Worm (Caenorhabditis elegans) whole organism, L2 larva: Measurements from ENCODE around the gene F54C4.4.

Experiments
- dmd-4 ChIP-seq: sonication (generic microtip); optimal IDR thresholded peaks from 2 replicates; lab custom pipeline; 2017; ENCODE audit warnings: missing biosample characterization, missing genetic modification characterization
- unc-39 ChIP-seq: fragments of 150-350 bp; optimal IDR thresholded peaks from 2 replicates; lab custom pipeline; 2014; ENCODE audit warnings: missing biosample characterization, missing genetic modification characterization

- no peak for TF ChIP-seq unc-39 (tag; lab: Kevin White, UChicago)
- TF ChIP-seq dmd-4 (tag; lab: Kevin White, UChicago) = no peak
These were observed 24.8 kb downstream of the F54C4.4 start for ce11 chrIII:62383-62873.
